Fruit fly (Drosophila melanogaster) whole organism, prepupa: Measurements from ENCODE around the gene Ir68b.

Source experiments
- Blimp-1 ChIP-seq: fragments of 200-800 bp; sonication (Bioruptor generic); optimal IDR thresholded peaks from 3 replicates; lab custom pipeline; 2017; ENCODE audit warnings: missing biosample characterization, missing genetic modification characterization, mild to moderate bottlenecking, moderate library complexity, missing genetic modification reagents
- CG10631 ChIP-seq: fragments of 200-800 bp; sonication (Bioruptor generic); optimal IDR thresholded peaks from 2 replicates; lab custom pipeline; 2016; ENCODE audit warnings: missing biosample characterization, missing genetic modification characterization
- CG11902 ChIP-seq: fragments of 200-800 bp; sonication (Bioruptor generic); optimal IDR thresholded peaks from 3 replicates; lab custom pipeline; 2016; ENCODE audit warnings: missing biosample characterization, missing genetic modification characterization
- CG15336 ChIP-seq: fragments of 200-800 bp; sonication (Bioruptor generic); IDR thresholded peaks from 2 replicates; pipeline ENCODE4 v1.3.6; 2022; ENCODE audit warnings: missing biosample characterization, missing genetic modification characterization
- CG1621 ChIP-seq: fragments of 200-800 bp; sonication (Bioruptor generic); optimal IDR thresholded peaks from 3 replicates; lab custom pipeline; 2018; ENCODE audit warnings: missing biosample characterization, mild to moderate bottlenecking, missing genetic modification characterization
- CG3032 ChIP-seq: fragments of 200-800 bp; optimal IDR thresholded peaks from 2 replicates; lab custom pipeline; 2019; ENCODE audit warnings: missing biosample characterization, mild to moderate bottlenecking, missing genetic modification characterization, moderate library complexity
- CG31627 ChIP-seq: fragments of 200-800 bp; sonication (Bioruptor generic); optimal IDR thresholded peaks from 3 replicates; lab custom pipeline; 2016; ENCODE audit warnings: missing biosample characterization, missing genetic modification characterization
- CG32006 ChIP-seq: fragments of 200-800 bp; sonication (Bioruptor generic); optimal IDR thresholded peaks from 3 replicates; lab custom pipeline; 2017; ENCODE audit warnings: missing biosample characterization, mild to moderate bottlenecking, missing genetic modification characterization
- CG34406 ChIP-seq: fragments of 200-800 bp; sonication (Bioruptor generic); optimal IDR thresholded peaks from 3 replicates; lab custom pipeline; 2016; ENCODE audit warnings: missing biosample characterization, missing genetic modification characterization
- CG3919 ChIP-seq: fragments of 200-800 bp; sonication (Bioruptor generic); optimal IDR thresholded peaks from 3 replicates; lab custom pipeline; 2016; ENCODE audit warnings: missing biosample characterization, missing genetic modification characterization
- CG4318 ChIP-seq: fragments of 200-800 bp; sonication (Bioruptor generic); optimal IDR thresholded peaks from 3 replicates; lab custom pipeline; 2017; ENCODE audit warnings: missing biosample characterization, mild to moderate bottlenecking, missing genetic modification characterization
- CG6163 ChIP-seq: fragments of 200-800 bp; sonication (Bioruptor generic); IDR thresholded peaks from 3 replicates; pipeline ENCODE4 v1.3.6; 2022; ENCODE audit warnings: missing biosample characterization, missing genetic modification characterization
- CG6276 ChIP-seq: fragments of 200-800 bp; sonication (Bioruptor generic); optimal IDR thresholded peaks from 2 replicates; lab custom pipeline; 2017; ENCODE audit warnings: missing biosample characterization, mild to moderate bottlenecking, missing genetic modification characterization
- CG6854 ChIP-seq: fragments of 200-800 bp; sonication (Bioruptor generic); optimal IDR thresholded peaks from 2 replicates; lab custom pipeline; 2017; ENCODE audit warnings: missing biosample characterization, mild to moderate bottlenecking, missing genetic modification characterization
- CG7368 ChIP-seq: fragments of 200-800 bp; sonication (Bioruptor generic); optimal IDR thresholded peaks from 3 replicates; lab custom pipeline; 2016; ENCODE audit warnings: missing biosample characterization, missing genetic modification characterization
- CG8119 ChIP-seq: fragments of 200-800 bp; sonication (Bioruptor generic); IDR thresholded peaks from 3 replicates; pipeline ENCODE4 v1.3.6; 2022; ENCODE audit warnings: missing biosample characterization, missing genetic modification characterization
- CG8319 ChIP-seq: fragments of 200-800 bp; sonication (Bioruptor generic); optimal IDR thresholded peaks from 3 replicates; lab custom pipeline; 2016; ENCODE audit warnings: missing biosample characterization, missing genetic modification characterization
- CG8632 ChIP-seq: fragments of 200-800 bp; sonication (Bioruptor generic); optimal IDR thresholded peaks from 3 replicates; lab custom pipeline; 2016; ENCODE audit warnings: missing biosample characterization, missing genetic modification characterization
- CG9139 ChIP-seq: fragments of 200-800 bp; sonication (Bioruptor generic); optimal IDR thresholded peaks from 3 replicates; lab custom pipeline; 2017; ENCODE audit warnings: missing biosample characterization, mild to moderate bottlenecking, missing genetic modification characterization
- Eip75B ChIP-seq: fragments of 200-800 bp; sonication (Bioruptor generic); optimal IDR thresholded peaks from 3 replicates; lab custom pipeline; 2016; ENCODE audit warnings: missing biosample characterization, missing genetic modification characterization
- Eip78C ChIP-seq: fragments of 200-800 bp; sonication (Bioruptor generic); peaks from one replicate; lab custom pipeline; 2016; ENCODE audit warnings: missing biosample characterization, missing genetic modification characterization
- Ets21C ChIP-seq: fragments of 200-800 bp; sonication (Bioruptor generic); optimal IDR thresholded peaks from 3 replicates; lab custom pipeline; 2016; ENCODE audit warnings: missing biosample characterization, missing genetic modification characterization
- Ets96B ChIP-seq: fragments of 200-800 bp; optimal IDR thresholded peaks from 2 replicates; lab custom pipeline; 2019; ENCODE audit warnings: missing biosample characterization, mild to moderate bottlenecking, missing genetic modification characterization, moderate library complexity
- Gug ChIP-seq: fragments of 200-800 bp; sonication (Bioruptor generic); IDR thresholded peaks from 2 replicates; pipeline ENCODE4 v1.3.6; 2022; ENCODE audit warnings: missing biosample characterization, missing genetic modification characterization
- Hr38 ChIP-seq: sonication (Bioruptor generic); optimal IDR thresholded peaks from 2 replicates; lab custom pipeline; 2016; ENCODE audit warnings: missing biosample characterization, missing genetic modification characterization
- Hr39 ChIP-seq: fragments of 200-800 bp; sonication (Bioruptor generic); optimal IDR thresholded peaks from 2 replicates; lab custom pipeline; 2016; ENCODE audit warnings: missing biosample characterization, missing genetic modification characterization
- Hr4 ChIP-seq: fragments of 200-800 bp; sonication (Bioruptor generic); optimal IDR thresholded peaks from 3 replicates; lab custom pipeline; 2016; ENCODE audit warnings: missing biosample characterization, missing genetic modification characterization
- Lpt ChIP-seq: fragments of 200-800 bp; sonication (Bioruptor generic); optimal IDR thresholded peaks from 3 replicates; lab custom pipeline; 2016; ENCODE audit warnings: missing biosample characterization, missing genetic modification characterization
- Met ChIP-seq: fragments of 200-800 bp; sonication (Bioruptor generic); optimal IDR thresholded peaks from 3 replicates; lab custom pipeline; 2016; ENCODE audit warnings: missing biosample characterization, missing genetic modification characterization
- OdsH ChIP-seq: fragments of 200-800 bp; sonication (Bioruptor generic); optimal IDR thresholded peaks from 3 replicates; lab custom pipeline; 2016; ENCODE audit warnings: missing biosample characterization, missing genetic modification characterization
- Smox ChIP-seq: fragments of 200-800 bp; sonication (Bioruptor generic); optimal IDR thresholded peaks from 3 replicates; lab custom pipeline; 2016; ENCODE audit warnings: missing biosample characterization, missing genetic modification characterization
- Sox102F ChIP-seq: fragments of 200-800 bp; sonication (Bioruptor generic); optimal IDR thresholded peaks from 2 replicates; lab custom pipeline; 2016; ENCODE audit warnings: missing biosample characterization, mild to moderate bottlenecking, missing genetic modification characterization
- Sox14 ChIP-seq: fragments of 200-800 bp; sonication (Bioruptor generic); optimal IDR thresholded peaks from 3 replicates; lab custom pipeline; 2016; ENCODE audit warnings: missing biosample characterization, missing genetic modification characterization
- Sox15 ChIP-seq: fragments of 200-800 bp; sonication (Bioruptor generic); optimal IDR thresholded peaks from 3 replicates; lab custom pipeline; 2016; ENCODE audit warnings: missing biosample characterization, missing genetic modification characterization
- achi ChIP-seq: fragments of 200-800 bp; sonication (Bioruptor generic); optimal IDR thresholded peaks from 3 replicates; lab custom pipeline; 2016; ENCODE audit warnings: missing biosample characterization, missing genetic modification characterization
- acj6 ChIP-seq: fragments of 200-800 bp; sonication (Bioruptor generic); optimal IDR thresholded peaks from 3 replicates; lab custom pipeline; 2016; ENCODE audit warnings: missing biosample characterization, missing genetic modification characterization
- eg ChIP-seq: fragments of 200-800 bp; sonication (Bioruptor generic); IDR thresholded peaks from 3 replicates; pipeline ENCODE4 v1.3.6; 2022; ENCODE audit warnings: missing biosample characterization, missing genetic modification characterization
- esn ChIP-seq: fragments of 200-800 bp; sonication (Bioruptor generic); optimal IDR thresholded peaks from 2 replicates; lab custom pipeline; 2016; ENCODE audit warnings: missing biosample characterization, mild to moderate bottlenecking, missing genetic modification characterization, moderate library complexity
- fd59A ChIP-seq: fragments of 200-800 bp; sonication (Bioruptor generic); optimal IDR thresholded peaks from 2 replicates; lab custom pipeline; 2017; ENCODE audit warnings: missing biosample characterization, mild to moderate bottlenecking, missing genetic modification characterization, missing genetic modification reagents
- fkh ChIP-seq: fragments of 200-800 bp; sonication (Bioruptor generic); optimal IDR thresholded peaks from 3 replicates; lab custom pipeline; 2017; ENCODE audit warnings: missing biosample characterization, mild to moderate bottlenecking, missing genetic modification characterization, moderate library complexity
- lz ChIP-seq: fragments of 200-800 bp; sonication (Bioruptor generic); optimal IDR thresholded peaks from 3 replicates; lab custom pipeline; 2016; ENCODE audit warnings: missing biosample characterization, missing genetic modification characterization
- net ChIP-seq: fragments of 200-800 bp; sonication (Bioruptor generic); optimal IDR thresholded peaks from 3 replicates; lab custom pipeline; 2016; ENCODE audit warnings: missing biosample characterization, missing genetic modification characterization
- pdm3 ChIP-seq: fragments of 200-800 bp; sonication (Bioruptor generic); optimal IDR thresholded peaks from 3 replicates; lab custom pipeline; 2016; ENCODE audit warnings: missing biosample characterization, missing genetic modification characterization
- ss ChIP-seq, 2 experiments: fragments of 200-800 bp; sonication (Bioruptor generic); optimal IDR thresholded peaks; 2 replicates in 1 of 2; 3 replicates in 1 of 2; lab custom pipeline; 2017 to 2018; ENCODE audit warnings: mild to moderate bottlenecking in 2 of 2, missing biosample characterization in 2 of 2, missing genetic modification characterization in 2 of 2, moderate library complexity in 1 of 2
- svp ChIP-seq: fragments of 200-800 bp; sonication (Bioruptor generic); peaks from one replicate; lab custom pipeline; 2016; ENCODE audit warnings: missing biosample characterization, missing genetic modification characterization
- topi ChIP-seq: fragments of 200-800 bp; sonication (Bioruptor generic); optimal IDR thresholded peaks from 3 replicates; lab custom pipeline; 2016; ENCODE audit warnings: missing biosample characterization, missing genetic modification characterization
- vri ChIP-seq: fragments of 200-800 bp; sonication (Bioruptor generic); optimal IDR thresholded peaks from 3 replicates; lab custom pipeline; 2016; ENCODE audit warnings: missing biosample characterization, mild to moderate bottlenecking, missing genetic modification characterization

Ir68b gene

dm6 chr3L:12112967-12113366 lies 14.2 kb downstream of the Ir68b start (continued):
- TF ChIP-seq vri (GFP tag; lab: Kevin White, UChicago) = no peak
- no peak for TF ChIP-seq CG8319 (GFP tag; lab: Kevin White, UChicago)
- TF ChIP-seq acj6 (GFP tag; lab: Kevin White, UChicago) = peak; percentile 2
- TF ChIP-seq Eip78C (GFP tag; lab: Kevin White, UChicago) = peak; percentile 75
- no peak for TF ChIP-seq Sox102F (GFP tag; lab: Kevin White, UChicago)
- no peak for TF ChIP-seq pdm3 (GFP tag; lab: Kevin White, UChicago)
- peak; percentile 4 for TF ChIP-seq topi (GFP tag; lab: Kevin White, UChicago)
- TF ChIP-seq net (GFP tag; lab: Kevin White, UChicago) = no peak
- TF ChIP-seq CG1621 = no peak
- no peak for TF ChIP-seq Eip75B (GFP tag; lab: Kevin White, UChicago)
- TF ChIP-seq Lpt (GFP tag; lab: Kevin White, UChicago) = no peak
- TF ChIP-seq CG11902 (GFP tag; lab: Kevin White, UChicago) = no peak
- no peak for TF ChIP-seq CG7368 (GFP tag; lab: Kevin White, UChicago)
- TF ChIP-seq Met (GFP tag; lab: Kevin White, UChicago) = no peak
- TF ChIP-seq Gug (GFP tag; lab: Robert Waterston, UW) = no peak
- peak; percentile 33 for TF ChIP-seq achi (GFP tag; lab: Kevin White, UChicago)
- no peak for TF ChIP-seq Smox (GFP tag; lab: Kevin White, UChicago)
- peak; percentile 42 for TF ChIP-seq CG32006 (GFP tag; lab: Kevin White, UChicago)
- peak; percentile 73 for TF ChIP-seq svp (GFP tag; lab: Kevin White, UChicago)
- TF ChIP-seq Hr39 (GFP tag; lab: Kevin White, UChicago) = no peak
- TF ChIP-seq CG15336 = peak; percentile 48
- peak; percentile 7 for TF ChIP-seq fd59A (GFP tag; lab: Kevin White, UChicago)
- TF ChIP-seq lz = no peak
- TF ChIP-seq Hr38 (GFP tag; lab: Kevin White, UChicago) = no peak
- TF ChIP-seq esn (GFP tag; lab: Kevin White, UChicago) = no peak

- TF ChIP-seq CG8119 (GFP tag; lab: Robert Waterston, UW) (peak; percentile 75), CG32006 (GFP tag; lab: Kevin White, UChicago) (peak; percentile 80), Sox102F (GFP tag; lab: Kevin White, UChicago) (peak; percentile 72), pdm3 (GFP tag; lab: Kevin White, UChicago) (peak; percentile 57), CG6276 (GFP tag; lab: Kevin White, UChicago) (peak; percentile 59), CG9139 (peak; percentile 62), OdsH (GFP tag; lab: Kevin White, UChicago) (peak; percentile 83), CG6854 (GFP tag; lab: Kevin White, UChicago) (peak; percentile 94), fkh (GFP tag; lab: Kevin White, UChicago) (peak; percentile 7), CG3032 (tag; lab: Kevin White, UChicago) (peak; percentile 88), CG7368 (GFP tag; lab: Kevin White, UChicago) (peak; percentile 58), CG6163 (GFP tag; lab: Robert Waterston, UW) (peak; percentile 63), CG3919 (GFP tag; lab: Kevin White, UChicago) (peak; percentile 78), Ets21C (peak; percentile 31), eg (peak; percentile 70), CG8632 (peak; percentile 87), ss (GFP tag; optimal IDR thresholded peaks at IDR 0.05; lab: Kevin White, UChicago) (peak; percentile 69 to 70), CG4318 (GFP tag; lab: Kevin White, UChicago) (peak; percentile 54), Smox (GFP tag; lab: Kevin White, UChicago) (peak; percentile 78), fd59A (GFP tag; lab: Kevin White, UChicago) (peak; percentile 26), Met (GFP tag; lab: Kevin White, UChicago) (peak; percentile 87), CG31627 (peak; percentile 81), Eip78C (GFP tag; lab: Kevin White, UChicago) (peak; percentile 95), CG34406 (peak; percentile 84), Ets96B (tag; lab: Kevin White, UChicago) (peak; percentile 82), vri (GFP tag; lab: Kevin White, UChicago) (peak; percentile 50), net (GFP tag; lab: Kevin White, UChicago) (peak; percentile 79), Sox14 (peak; percentile 77), CG1621 (peak; percentile 21), CG10631 (GFP tag; lab: Kevin White, UChicago) (peak; percentile 60), Blimp-1 (peak; percentile 73), Gug (GFP tag; lab: Robert Waterston, UW) (peak; percentile 63; the same call in 1 of the 2 replicates), Hr4 (GFP tag; lab: Kevin White, UChicago) (peak; percentile 35), Sox15 (GFP tag; lab: Kevin White, UChicago) (peak; percentile 65), Hr39 (GFP tag; lab: Kevin White, UChicago) (peak; percentile 75)
Observed at dm6 chr3L:12111081-12111958, 15.9 kb downstream of the Ir68b start.
